Worm (Caenorhabditis elegans): Measurements from ENCODE around the gene rpl-21.

The rpl-21 gene

ce11 chrIII:8126978-8127377 lies 3.0 kb downstream of the rpl-21 start:
- TF ChIP-seq egl-5 (tag; optimal IDR thresholded peaks at IDR 0.05) (no peak), nfya-1 (tag; optimal IDR thresholded peaks at IDR 0.05; ENCODE audit: insufficient read depth) (peak; percentile 55), lin-39 (tag; optimal IDR thresholded peaks at IDR 0.05) (peak; percentile 76), sea-2 (GFP tag; optimal IDR thresholded peaks at IDR 0.05) (no peak), hmg-11 (tag; optimal IDR thresholded peaks at IDR 0.05) (peak; percentile 87), fkh-10 (GFP tag; optimal IDR thresholded peaks at IDR 0.05) (no peak), pha-4 (tag; optimal IDR thresholded peaks at IDR 0.05) (peak; percentile 38), nhr-67 (tag; optimal IDR thresholded peaks at IDR 0.05) (no peak)

ce11 chrIII:8125234-8125633 lies 4.8 kb downstream of the rpl-21 start:
- TF ChIP-seq elt-3 (tag; optimal IDR thresholded peaks at IDR 0.05) (no peak), nhr-25 (tag; optimal IDR thresholded peaks at IDR 0.05) (peak; percentile 64), ceh-9 (tag; optimal IDR thresholded peaks at IDR 0.05) (no peak), ceh-82 (tag; optimal IDR thresholded peaks at IDR 0.05) (no peak), egl-27 (tag; optimal IDR thresholded peaks at IDR 0.05) (no peak), eor-1 (tag; optimal IDR thresholded peaks at IDR 0.05) (no peak), daf-12 (tag; optimal IDR thresholded peaks at IDR 0.05) (no peak), egl-5 (tag; optimal IDR thresholded peaks at IDR 0.05) (peak; percentile 68), hmg-11 (tag; optimal IDR thresholded peaks at IDR 0.05) (peak; percentile 65), ZK546.5 (tag; optimal IDR thresholded peaks at IDR 0.05) (no peak), pha-4 (tag; optimal IDR thresholded peaks at IDR 0.05) (peak; percentile 84), ceh-28 (tag; optimal IDR thresholded peaks at IDR 0.05) (peak; percentile 23), unc-62 (GFP tag; optimal IDR thresholded peaks at IDR 0.05) (no peak), nfya-1 (tag; optimal IDR thresholded peaks at IDR 0.05; ENCODE audit: insufficient read depth) (peak; percentile 76), skn-1 (tag; optimal IDR thresholded peaks at IDR 0.05) (peak; percentile 24), jun-1 (tag; optimal IDR thresholded peaks at IDR 0.05) (peak; percentile 1), fkh-2 (tag; optimal IDR thresholded peaks at IDR 0.05) (no peak), lin-39 (tag; optimal IDR thresholded peaks at IDR 0.05) (peak; percentile 43), nhr-77 (tag; optimal IDR thresholded peaks at IDR 0.05) (peak; percentile 6), ztf-4 (tag; optimal IDR thresholded peaks at IDR 0.05) (no peak), ztf-11 (tag; optimal IDR thresholded peaks at IDR 0.05) (no peak), nhr-23 (tag; optimal IDR thresholded peaks at IDR 0.05) (peak; percentile 35), lin-15B (tag; optimal IDR thresholded peaks at IDR 0.05) (peak; percentile 20), elt-2 (tag; optimal IDR thresholded peaks at IDR 0.05) (peak; percentile 52), fos-1 (tag; optimal IDR thresholded peaks at IDR 0.05) (no peak), pqm-1 (tag; optimal IDR thresholded peaks at IDR 0.05) (peak; percentile 49), nhr-12 (tag; optimal IDR thresholded peaks at IDR 0.05) (no peak), mdl-1 (tag; optimal IDR thresholded peaks at IDR 0.05) (peak; percentile 6), mml-1 (tag; optimal IDR thresholded peaks at IDR 0.05) (no peak)

- TF ChIP-seq nhr-11 (tag; optimal IDR thresholded peaks at IDR 0.05) = no peak
- no peak for TF ChIP-seq mml-1 (tag; optimal IDR thresholded peaks at IDR 0.05)
- TF ChIP-seq jun-1 (tag; optimal IDR thresholded peaks at IDR 0.05) = peak; percentile 50
- TF ChIP-seq ceh-28 (tag; optimal IDR thresholded peaks at IDR 0.05) = peak; percentile 41
- peak; percentile 86 for TF ChIP-seq nhr-23 (tag; optimal IDR thresholded peaks at IDR 0.05)
- no peak for TF ChIP-seq nhr-76 (tag; optimal IDR thresholded peaks at IDR 0.05)
- peak; percentile 25 for TF ChIP-seq nhr-25 (tag; optimal IDR thresholded peaks at IDR 0.05)
- peak; percentile 89 for TF ChIP-seq egl-5 (tag; optimal IDR thresholded peaks at IDR 0.05)
- TF ChIP-seq nhr-12 (tag; optimal IDR thresholded peaks at IDR 0.05) = no peak
- TF ChIP-seq ceh-82 (tag; optimal IDR thresholded peaks at IDR 0.05) = no peak
- TF ChIP-seq elt-1 (tag; optimal IDR thresholded peaks at IDR 0.05) = peak; percentile 21
- peak; percentile 31 for TF ChIP-seq mdl-1 (tag; optimal IDR thresholded peaks at IDR 0.05)
- peak; percentile 65 for TF ChIP-seq skn-1 (tag; optimal IDR thresholded peaks at IDR 0.05)
- TF ChIP-seq fkh-2 (tag; optimal IDR thresholded peaks at IDR 0.05) = no peak
- TF ChIP-seq fkh-10 (GFP tag; optimal IDR thresholded peaks at IDR 0.05) = peak; percentile 67
- peak; percentile 37 for TF ChIP-seq lin-15B (tag; optimal IDR thresholded peaks at IDR 0.05)
- TF ChIP-seq lsy-12 (tag; optimal IDR thresholded peaks at IDR 0.05) = no peak
- TF ChIP-seq fos-1 (tag; optimal IDR thresholded peaks at IDR 0.05) = no peak
- TF ChIP-seq elt-2 (tag; optimal IDR thresholded peaks at IDR 0.05) = peak; percentile 48
- no peak for TF ChIP-seq nhr-28 (tag; optimal IDR thresholded peaks at IDR 0.05)
- peak; percentile 60 for TF ChIP-seq pqm-1 (tag; optimal IDR thresholded peaks at IDR 0.05)
- TF ChIP-seq elt-3 (tag; optimal IDR thresholded peaks at IDR 0.05) = no peak
- TF ChIP-seq hmg-11 (tag; optimal IDR thresholded peaks at IDR 0.05) = peak; percentile 11
- peak; percentile 79 for TF ChIP-seq pha-4 (tag; optimal IDR thresholded peaks at IDR 0.05)
- peak; percentile 91 for TF ChIP-seq nfya-1 (tag; optimal IDR thresholded peaks at IDR 0.05; ENCODE audit: insufficient read depth)
- peak; percentile 38 for TF ChIP-seq snpc-4 (tag; optimal IDR thresholded peaks at IDR 0.05)
- TF ChIP-seq lin-39 (tag; optimal IDR thresholded peaks at IDR 0.05) = peak; percentile 20
Measured at ce11 chrIII:8124323-8124722, 5.7 kb downstream of the rpl-21 start.
